Worm (Caenorhabditis elegans): ENCODE results near the gene tag-164.

Gene tag-164

DNA sequence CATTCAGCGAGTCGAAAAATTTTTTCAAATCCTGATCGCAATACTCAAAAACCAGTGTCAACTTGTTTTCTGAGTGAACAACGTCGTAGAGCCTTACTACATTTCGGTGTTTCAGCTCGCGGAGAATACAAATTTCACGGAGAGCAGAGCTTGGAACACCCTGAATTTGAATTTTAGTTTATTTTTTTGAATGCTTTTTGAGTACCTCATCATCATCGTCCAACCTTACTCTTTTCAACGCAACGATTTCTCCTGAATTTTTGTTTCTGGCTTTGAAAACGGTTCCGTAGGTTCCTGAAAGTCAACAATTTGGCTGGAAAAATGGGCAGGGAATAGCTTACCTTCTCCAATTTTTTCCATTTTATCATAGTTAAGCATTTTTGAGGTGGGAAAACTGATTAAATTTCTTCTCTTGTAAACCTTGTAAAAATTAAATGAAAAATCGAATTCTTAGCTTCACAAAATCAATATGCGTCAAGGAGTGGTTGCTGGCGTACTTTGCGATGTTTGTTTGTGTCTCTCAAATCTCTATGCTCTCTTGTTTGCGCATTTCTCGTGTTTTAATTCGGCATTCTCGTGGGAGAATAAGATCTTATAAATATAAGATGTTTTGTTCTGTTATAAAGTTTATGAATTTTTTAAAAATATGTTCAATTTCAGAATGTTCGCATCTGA is 6.7 kb downstream of the tag-164 start, which contains the start of gene cdk-5 (continued):
- TF ChIP-seq tag-97 (GFP tag; IDR thresholded peaks at IDR 0.05) (no peak), ceh-32 (tag; optimal IDR thresholded peaks at IDR 0.05; ENCODE audit: poor library complexity) (peak; percentile 1), zag-1 (tag; optimal IDR thresholded peaks at IDR 0.05) (no peak), mep-1 (tag; optimal IDR thresholded peaks at IDR 0.05) (peak; percentile 88), lin-39 (tag; optimal IDR thresholded peaks at IDR 0.05) (no peak), nhr-237 (tag; optimal IDR thresholded peaks at IDR 0.05) (no peak), php-3 (GFP tag; IDR thresholded peaks at IDR 0.05) (no peak), snpc-4 (tag; optimal IDR thresholded peaks at IDR 0.05) (no peak), nhr-111 (GFP tag; optimal IDR thresholded peaks at IDR 0.05) (no peak), F10B5.3 (tag; optimal IDR thresholded peaks at IDR 0.05) (peak; percentile 63), lsy-2 (tag; optimal IDR thresholded peaks at IDR 0.05) (peak; percentile 48 to 97), zfp-3 (GFP tag; conservative IDR thresholded peaks at IDR 0.05) (0 out of 2 replicates have a peak, but pooled peaks have one; percentile 58), nhr-10 (tag; optimal IDR thresholded peaks at IDR 0.05) (no peak), set-16 (GFP tag; IDR thresholded peaks at IDR 0.05) (no peak), hlh-11 (tag; optimal IDR thresholded peaks at IDR 0.05) (no peak)

DNA sequence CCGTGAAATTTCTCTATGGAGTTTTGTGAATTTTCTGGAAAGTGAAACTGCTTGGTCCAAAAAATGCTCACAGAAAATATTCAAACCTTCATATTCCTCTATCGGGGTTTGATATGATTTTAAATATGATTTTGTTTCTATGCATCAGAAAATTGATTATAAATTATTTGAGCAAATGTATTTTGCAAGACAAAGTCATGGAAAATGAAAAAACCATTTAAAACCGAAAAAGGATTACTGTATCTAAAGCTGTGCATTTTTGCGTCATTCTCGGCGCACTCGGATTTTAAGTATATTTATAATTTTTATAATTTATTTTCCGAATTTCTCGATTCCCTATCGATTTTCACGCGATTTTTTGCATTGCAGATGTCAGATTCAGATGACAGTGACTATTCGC is 12.2 kb downstream of the tag-164 start, which contains the start of gene pssy-2:
pssy-2 (plus strand) TSS at position 301 of the 400 bp plus-strand sequence.
- TF ChIP-seq nhr-42 (GFP tag; IDR thresholded peaks at IDR 0.05) (no peak), daf-19 (GFP tag; conservative IDR thresholded peaks at IDR 0.05) (no peak), spr-1 (tag; optimal IDR thresholded peaks at IDR 0.05) (no peak), arid-1 (GFP tag; conservative IDR thresholded peaks at IDR 0.05) (no peak), daf-12 (tag; optimal IDR thresholded peaks at IDR 0.05) (no peak), F44E2.7 (GFP tag; IDR thresholded peaks at IDR 0.05) (no peak), ces-1 (GFP tag; optimal IDR thresholded peaks at IDR 0.05) (no peak), aly-2 (tag; optimal IDR thresholded peaks at IDR 0.05) (no peak), hlh-11 (tag; optimal IDR thresholded peaks at IDR 0.05) (no peak), F37D6.2 (tag; optimal IDR thresholded peaks at IDR 0.05) (no peak), egl-27 (tag; optimal IDR thresholded peaks at IDR 0.05) (no peak), zip-11 (GFP tag; IDR thresholded peaks at IDR 0.05) (no peak), ztf-7 (tag; optimal IDR thresholded peaks at IDR 0.05) (no peak), gei-8 (GFP tag; optimal IDR thresholded peaks at IDR 0.05) (no peak), nhr-41 (GFP tag; IDR thresholded peaks at IDR 0.05) (no peak), zag-1 (tag; optimal IDR thresholded peaks at IDR 0.05) (no peak), Y105C5A.15 (GFP tag; IDR thresholded peaks at IDR 0.05) (no peak), snpc-1.2 (GFP tag; IDR thresholded peaks at IDR 0.05) (no peak), vab-7 (GFP tag; IDR thresholded peaks at IDR 0.05) (no peak), mdt-29 (GFP tag; IDR thresholded peaks at IDR 0.05) (no peak)

DNA sequence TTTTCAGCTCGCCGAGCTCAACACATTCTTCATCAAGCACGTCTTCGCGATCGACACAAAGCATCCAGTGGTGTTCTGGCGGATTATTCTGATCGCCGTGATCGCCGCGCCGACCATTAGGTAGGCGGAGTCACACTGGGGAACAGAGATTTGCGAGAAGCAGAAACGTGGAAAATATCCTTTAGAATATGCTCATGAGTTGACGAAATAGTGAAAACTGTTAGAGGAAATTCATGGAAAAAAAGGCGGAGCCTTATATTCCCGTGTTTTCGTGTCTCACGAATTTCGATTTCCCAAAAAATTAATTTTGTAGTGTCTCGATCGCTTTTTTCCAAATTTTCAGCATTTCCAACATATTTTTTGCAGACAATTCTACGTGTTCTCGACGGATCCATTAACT is 15.1 kb downstream of the tag-164 start:
- TF ChIP-seq ztf-7 (tag; optimal IDR thresholded peaks at IDR 0.05) (no peak), ama-1 (optimal IDR thresholded peaks at IDR 0.05) (no peak), hlh-30 (tag; optimal IDR thresholded peaks at IDR 0.05; ENCODE audit: insufficient read depth) (no peak), F44E2.7 (GFP tag; IDR thresholded peaks at IDR 0.05) (no peak), unc-39 (tag; optimal IDR thresholded peaks at IDR 0.05) (no peak), spr-1 (tag; optimal IDR thresholded peaks at IDR 0.05) (no peak), daf-19 (GFP tag; conservative IDR thresholded peaks at IDR 0.05) (no peak), lir-3 (tag; optimal IDR thresholded peaks at IDR 0.05) (no peak), fos-1 (tag; optimal IDR thresholded peaks at IDR 0.05) (no peak), nhr-76 (tag; optimal IDR thresholded peaks at IDR 0.05) (no peak), lim-7 (GFP tag; IDR thresholded peaks at IDR 0.05) (no peak), mdt-29 (GFP tag; IDR thresholded peaks at IDR 0.05) (no peak), nhr-25 (tag; optimal IDR thresholded peaks at IDR 0.05; ENCODE audit: borderline replicate concordance, insufficient read depth) (no peak), nhr-102 (tag; optimal IDR thresholded peaks at IDR 0.05) (no peak), aly-2 (tag; optimal IDR thresholded peaks at IDR 0.05) (no peak), dmd-9 (GFP tag; IDR thresholded peaks at IDR 0.05) (no peak), lsy-2 (tag; optimal IDR thresholded peaks at IDR 0.05) (no peak)
